Fruit fly (Drosophila melanogaster) whole organism, embryonic: Measurements from ENCODE around the gene dao.

Experiments
- Ada2b ChIP-seq: fragments of 200-800 bp; sonication (Bioruptor generic); IDR thresholded peaks from 2 replicates; pipeline ENCODE4 v1.3.6; 2022; ENCODE audit warnings: missing biosample characterization, missing genetic modification characterization
- CG10267 ChIP-seq: fragments of 200-800 bp; sonication (Bioruptor generic); optimal IDR thresholded peaks from 2 replicates; lab custom pipeline; 2018; ENCODE audit warnings: missing biosample characterization, mild to moderate bottlenecking, missing genetic modification characterization, moderate library complexity
- CG10979 ChIP-seq: fragments of 200-800 bp; sonication (Bioruptor generic); optimal IDR thresholded peaks from 2 replicates; lab custom pipeline; 2018; ENCODE audit warnings: missing biosample characterization, mild to moderate bottlenecking, missing genetic modification characterization, moderate library complexity
- CG11093 ChIP-seq: fragments of 200-800 bp; sonication (Bioruptor generic); IDR thresholded peaks from 3 replicates; pipeline ENCODE4 v1.3.6; 2022; ENCODE audit warnings: missing biosample characterization, missing genetic modification characterization
- CG12391 ChIP-seq: fragments of 200-800 bp; sonication (Bioruptor generic); optimal IDR thresholded peaks from 3 replicates; lab custom pipeline; 2018; ENCODE audit warnings: missing biosample characterization, mild to moderate bottlenecking, missing genetic modification characterization, moderate library complexity
- CG12659 ChIP-seq: fragments of 200-800 bp; sonication (Bioruptor generic); optimal IDR thresholded peaks from 3 replicates; lab custom pipeline; 2017; ENCODE audit warnings: mild to moderate bottlenecking, missing biosample characterization, missing genetic modification reagents, missing genetic modification characterization
- CG14014 ChIP-seq: fragments of 200-800 bp; sonication (Bioruptor generic); IDR thresholded peaks from 2 replicates; pipeline ENCODE4 v1.3.6; 2022; ENCODE audit warnings: missing biosample characterization, missing genetic modification characterization
- CG14965 ChIP-seq: fragments of 200-800 bp; sonication (Bioruptor generic); optimal IDR thresholded peaks from 2 replicates; lab custom pipeline; 2016; ENCODE audit warnings: missing biosample characterization, missing genetic modification characterization, borderline replicate concordance
- CG17361 ChIP-seq: fragments of 200-800 bp; sonication (Bioruptor generic); IDR thresholded peaks from 3 replicates; pipeline ENCODE4 v1.3.6; 2022; ENCODE audit warnings: missing biosample characterization, missing genetic modification characterization
- CG18011 ChIP-seq: fragments of 200-800 bp; sonication (Bioruptor generic); optimal IDR thresholded peaks from 2 replicates; lab custom pipeline; 2017; ENCODE audit warnings: missing biosample characterization, missing genetic modification characterization, mild to moderate bottlenecking, moderate library complexity, missing genotype
- CG18764 ChIP-seq: fragments of 200-800 bp; sonication (Bioruptor generic); optimal IDR thresholded peaks from 3 replicates; lab custom pipeline; 2016; ENCODE audit warnings: missing biosample characterization, missing genetic modification characterization
- CG6683 ChIP-seq: fragments of 200-800 bp; sonication (Bioruptor generic); optimal IDR thresholded peaks from 2 replicates; lab custom pipeline; 2017; ENCODE audit warnings: missing biosample characterization, mild to moderate bottlenecking, missing genetic modification characterization, missing genetic modification reagents
- CG7786 ChIP-seq: fragments of 200-800 bp; sonication (Bioruptor generic); optimal IDR thresholded peaks from 2 replicates; lab custom pipeline; 2016; ENCODE audit warnings: missing biosample characterization, missing genetic modification characterization
- CG7839 ChIP-seq: fragments of 200-800 bp; sonication (Bioruptor generic); optimal IDR thresholded peaks from 3 replicates; lab custom pipeline; 2018; ENCODE audit warnings: missing biosample characterization, mild to moderate bottlenecking, missing genetic modification characterization, moderate library complexity
- CG7928 ChIP-seq: fragments of 200-800 bp; sonication (Bioruptor generic); optimal IDR thresholded peaks from 2 replicates; lab custom pipeline; 2017; ENCODE audit warnings: missing biosample characterization, mild to moderate bottlenecking, missing genetic modification characterization
- CG9727 ChIP-seq: fragments of 200-800 bp; sonication (Bioruptor generic); optimal IDR thresholded peaks from 3 replicates; lab custom pipeline; 2017; ENCODE audit warnings: missing biosample characterization, mild to moderate bottlenecking, missing genetic modification characterization
- Dfd ChIP-seq, 2 experiments: fragments of >200 bp; optimal IDR thresholded peaks; 2 replicates each; lab custom pipeline; 2017; ENCODE audit warnings: missing biosample characterization in 2 of 2, missing genetic modification characterization in 2 of 2
- Fer1 ChIP-seq: fragments of 200-800 bp; sonication (Bioruptor generic); optimal IDR thresholded peaks from 2 replicates; lab custom pipeline; 2017; ENCODE audit warnings: missing biosample characterization, mild to moderate bottlenecking, missing genetic modification characterization
- Fer2 ChIP-seq: fragments of 200-800 bp; sonication (Bioruptor generic); optimal IDR thresholded peaks from 2 replicates; lab custom pipeline; 2018; ENCODE audit warnings: missing biosample characterization, mild to moderate bottlenecking, missing genetic modification characterization, moderate library complexity
- Hey ChIP-seq: fragments of 200-800 bp; sonication (Bioruptor generic); optimal IDR thresholded peaks from 3 replicates; lab custom pipeline; 2018; ENCODE audit warnings: missing biosample characterization, mild to moderate bottlenecking, missing genetic modification characterization
- Hmr ChIP-seq: fragments of 200-800 bp; sonication (Bioruptor generic); optimal IDR thresholded peaks from 3 replicates; lab custom pipeline; 2017; ENCODE audit warnings: mild to moderate bottlenecking, missing biosample characterization, missing genetic modification reagents, missing genetic modification characterization
- Hr39 ChIP-seq: fragments of >200 bp; optimal IDR thresholded peaks from 2 replicates; lab custom pipeline; 2017
- Jarid2 ChIP-seq: fragments of 200-800 bp; sonication (Bioruptor generic); optimal IDR thresholded peaks from 3 replicates; lab custom pipeline; 2017; ENCODE audit warnings: mild to moderate bottlenecking, missing biosample characterization, missing genetic modification reagents, missing genetic modification characterization
- Meics ChIP-seq: fragments of 200-800 bp; sonication (Bioruptor generic); optimal IDR thresholded peaks from 2 replicates; lab custom pipeline; 2017; ENCODE audit warnings: missing biosample characterization, mild to moderate bottlenecking, missing genetic modification characterization
- Optix ChIP-seq: fragments of 200-800 bp; sonication (Bioruptor generic); IDR thresholded peaks from 3 replicates; pipeline ENCODE4 v1.3.6; 2022; ENCODE audit warnings: missing biosample characterization, missing genetic modification characterization
- PHDP ChIP-seq: fragments of 200-800 bp; sonication (Bioruptor generic); optimal IDR thresholded peaks from 3 replicates; lab custom pipeline; 2018; ENCODE audit warnings: missing biosample characterization, mild to moderate bottlenecking, missing genetic modification characterization, moderate library complexity
- Sry-δ ChIP-seq: fragments of 200-800 bp; sonication (Bioruptor generic); optimal IDR thresholded peaks from 2 replicates; lab custom pipeline; 2016; ENCODE audit warnings: missing biosample characterization, missing genetic modification characterization
- ap ChIP-seq: fragments of 200-800 bp; sonication (Bioruptor generic); IDR thresholded peaks from 2 replicates; pipeline ENCODE4 v1.3.6; 2022; ENCODE audit warnings: missing biosample characterization, missing genetic modification characterization
- ato ChIP-seq: fragments of 200-800 bp; sonication (Bioruptor generic); IDR thresholded peaks from 2 replicates; pipeline ENCODE4 v1.3.6; 2022; ENCODE audit warnings: missing biosample characterization, missing genetic modification characterization; ENCODE audit not compliant: partially characterized antibody
- cad ChIP-seq: fragments of >200 bp; optimal IDR thresholded peaks from 2 replicates; lab custom pipeline; 2017; ENCODE audit warnings: missing biosample characterization, missing genetic modification characterization
- ci ChIP-seq: fragments of 200-800 bp; sonication (Bioruptor generic); IDR thresholded peaks from 3 replicates; pipeline ENCODE4 v1.3.6; 2022; ENCODE audit warnings: missing biosample characterization, missing genetic modification characterization
- dan ChIP-seq: fragments of 200-800 bp; sonication (Bioruptor generic); IDR thresholded peaks from 2 replicates; pipeline ENCODE4 v1.3.6; 2022; ENCODE audit warnings: missing biosample characterization, missing genetic modification characterization
- dimm ChIP-seq: fragments of 200-800 bp; sonication (Bioruptor generic); IDR thresholded peaks from 2 replicates; pipeline ENCODE4 v1.3.6; 2022; ENCODE audit warnings: missing biosample characterization, missing genetic modification characterization
- disco-r ChIP-seq: fragments of 200-800 bp; sonication (Bioruptor generic); optimal IDR thresholded peaks from 2 replicates; lab custom pipeline; 2016; ENCODE audit warnings: missing biosample characterization, missing genetic modification characterization
- dm ChIP-seq: fragments of 200-800 bp; sonication (Bioruptor generic); optimal IDR thresholded peaks from 3 replicates; lab custom pipeline; 2016; ENCODE audit warnings: missing biosample characterization, missing genetic modification characterization
- ftz-f1 ChIP-seq: fragments of 200-800 bp; sonication (Bioruptor generic); optimal IDR thresholded peaks from 2 replicates; lab custom pipeline; 2016; ENCODE audit warnings: missing biosample characterization, missing genetic modification characterization
- gcm ChIP-seq: fragments of 200-800 bp; sonication (Bioruptor generic); optimal IDR thresholded peaks from 2 replicates; lab custom pipeline; 2019; ENCODE audit warnings: missing biosample characterization, mild to moderate bottlenecking, missing genetic modification characterization, moderate library complexity
- her ChIP-seq: fragments of 200-800 bp; sonication (Bioruptor generic); optimal IDR thresholded peaks from 2 replicates; lab custom pipeline; 2016; ENCODE audit warnings: missing biosample characterization, missing genetic modification characterization
- kah ChIP-seq: fragments of 200-800 bp; sonication (Bioruptor generic); optimal IDR thresholded peaks from 2 replicates; lab custom pipeline; 2018; ENCODE audit warnings: missing biosample characterization, mild to moderate bottlenecking, missing genetic modification characterization
- mam ChIP-seq: fragments of 200-800 bp; sonication (Bioruptor generic); optimal IDR thresholded peaks from 3 replicates; lab custom pipeline; 2016; ENCODE audit warnings: missing biosample characterization, missing genetic modification characterization
- mld ChIP-seq: fragments of 200-800 bp; sonication (Bioruptor generic); IDR thresholded peaks from 3 replicates; pipeline ENCODE4 v1.3.6; 2022; ENCODE audit warnings: missing biosample characterization, missing genetic modification characterization; ENCODE audit not compliant: partially characterized antibody
- onecut ChIP-seq: fragments of 200-800 bp; sonication (Bioruptor generic); IDR thresholded peaks from 2 replicates; pipeline ENCODE4 v1.3.6; 2022; ENCODE audit warnings: missing biosample characterization, missing genetic modification characterization
- pan ChIP-seq, 4 experiments: fragments of >200 bp in 3 of 4; fragments of 200-800 bp in 1 of 4; sonication (Bioruptor generic) in 1 of 4; optimal IDR thresholded peaks in 3 of 4; IDR thresholded peaks in 1 of 4; 2 replicates each; pipeline versions ENCODE4 v1.3.6 to Lab custom; 2017 to 2022; ENCODE audit warnings: missing biosample characterization in 2 of 4, missing genetic modification characterization in 2 of 4, mixed read lengths in 1 of 4
- pb ChIP-seq: fragments of 200-800 bp; sonication (Bioruptor generic); optimal IDR thresholded peaks from 3 replicates; lab custom pipeline; 2016; ENCODE audit warnings: missing biosample characterization, missing genetic modification characterization
- pho ChIP-seq: fragments of 200-800 bp; sonication (Bioruptor generic); optimal IDR thresholded peaks from 2 replicates; lab custom pipeline; 2016; ENCODE audit warnings: missing biosample characterization, missing genetic modification characterization
- sd ChIP-seq: fragments of 200-800 bp; sonication (Bioruptor generic); optimal IDR thresholded peaks from 3 replicates; lab custom pipeline; 2018; ENCODE audit warnings: missing biosample characterization, mild to moderate bottlenecking, missing genetic modification characterization, moderate library complexity
- sens-2 ChIP-seq: fragments of 200-800 bp; sonication (Bioruptor generic); IDR thresholded peaks from 2 replicates; pipeline ENCODE4 v1.3.6; 2022; ENCODE audit warnings: missing biosample characterization, missing genetic modification characterization
- slbo ChIP-seq: fragments of 200-800 bp; sonication (Bioruptor generic); IDR thresholded peaks from 2 replicates; pipeline ENCODE4 v1.3.6; 2022; ENCODE audit warnings: missing biosample characterization, missing genetic modification characterization
- wdn ChIP-seq: fragments of 200-800 bp; sonication (Bioruptor generic); IDR thresholded peaks from 2 replicates; pipeline ENCODE4 v1.3.6; 2022; ENCODE audit warnings: missing biosample characterization, missing genetic modification characterization
- zen2 ChIP-seq: fragments of 200-800 bp; sonication (Bioruptor generic); IDR thresholded peaks from 3 replicates; pipeline ENCODE4 v1.3.6; 2022; ENCODE audit warnings: missing biosample characterization, missing genetic modification characterization; ENCODE audit not compliant: partially characterized antibody

The dao gene

DNA sequence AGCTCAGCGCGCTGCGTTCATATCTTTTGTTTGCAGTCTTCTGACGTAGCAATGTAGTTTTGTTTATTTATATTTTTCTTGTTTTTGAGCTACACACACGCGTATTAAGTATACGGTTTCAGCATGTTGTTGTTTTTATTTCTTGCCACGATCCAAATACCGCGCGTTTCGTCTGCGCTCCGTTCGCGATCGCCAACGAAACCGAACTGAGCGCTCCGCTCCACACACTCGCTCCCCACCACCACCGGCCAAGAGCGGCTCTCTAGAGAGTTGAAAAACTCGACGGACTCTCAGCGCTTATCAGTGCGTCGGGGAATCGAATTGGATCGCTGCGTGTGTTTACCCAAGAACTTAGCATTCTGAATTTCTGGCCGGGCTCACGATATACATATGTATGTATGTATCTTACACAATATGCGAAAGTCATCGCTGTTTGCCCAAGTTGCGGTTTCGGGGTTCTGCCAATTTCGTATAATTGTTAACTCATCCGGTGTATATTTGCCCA lies 15.9 kb downstream of the dao start, which contains the start of gene yuri (continued):
- TF ChIP-seq pan (optimal IDR thresholded peaks at IDR 0.05; lab: Kevin White, UChicago): no peak
- peak in 1 of 2 experiments; percentile 42 for TF ChIP-seq pan (GFP tag; optimal IDR thresholded peaks at IDR 0.05 in 1 of 2, IDR thresholded peaks at IDR 0.05 in 1 of 2)
- TF ChIP-seq Dfd (GFP tag; optimal IDR thresholded peaks at IDR 0.05; lab: Kevin White, UChicago): no peak
- TF ChIP-seq dm (GFP tag; lab: Kevin White, UChicago): peak; percentile 46
- no peak for TF ChIP-seq dimm (GFP tag; lab: Robert Waterston, UW)
- TF ChIP-seq CG10979 (tag; lab: Kevin White, UChicago): peak; percentile 26
- TF ChIP-seq pho: peak; percentile 20
- peak; percentile 54 for TF ChIP-seq gcm (GFP tag; lab: Kevin White, UChicago)
- TF ChIP-seq mld (GFP tag; lab: Robert Waterston, UW): 0 out of 3 replicates have a peak, but pooled peaks have one; percentile 18
- no peak for TF ChIP-seq Hey (tag; lab: Kevin White, UChicago)
- TF ChIP-seq CG9727: peak; percentile 36
- TF ChIP-seq ato (GFP tag; lab: Robert Waterston, UW): no peak
- peak; percentile 62 for TF ChIP-seq ftz-f1 (GFP tag; lab: Kevin White, UChicago)
- peak; percentile 33; the same call in 1 of the 2 replicates for TF ChIP-seq slbo
- peak; percentile 80 for TF ChIP-seq ci
- no peak for TF ChIP-seq CG14965 (GFP tag; lab: Kevin White, UChicago)
- TF ChIP-seq disco-r (GFP tag; lab: Kevin White, UChicago): no peak
- peak; percentile 72 for TF ChIP-seq Fer1 (GFP tag; lab: Kevin White, UChicago)
- no peak for TF ChIP-seq Fer2 (tag; lab: Kevin White, UChicago)
- TF ChIP-seq zen2 (GFP tag; lab: Robert Waterston, UW): 0 out of 3 replicates have a peak, but pooled peaks have one; percentile 70
- TF ChIP-seq CG6683: peak; percentile 34
- TF ChIP-seq her (GFP tag; lab: Kevin White, UChicago): no peak
- peak; percentile 16 for TF ChIP-seq CG7786 (GFP tag; lab: Kevin White, UChicago)
- no peak for TF ChIP-seq CG17361 (GFP tag; lab: Robert Waterston, UW)
- peak; percentile 38 for TF ChIP-seq pb
- peak; percentile 34 for TF ChIP-seq Meics (GFP tag; lab: Kevin White, UChicago)
- no peak for TF ChIP-seq Optix (GFP tag; lab: Robert Waterston, UW)
- TF ChIP-seq CG18764 (GFP tag; lab: Kevin White, UChicago): no peak
- TF ChIP-seq dan (GFP tag; lab: Robert Waterston, UW): no peak
- no peak for TF ChIP-seq cad (GFP tag; lab: Kevin White, UChicago)
- no peak for TF ChIP-seq CG11093 (GFP tag; lab: Robert Waterston, UW)
- 0 out of 2 replicates have a peak, but pooled peaks have one; percentile 39 for TF ChIP-seq wdn (GFP tag; lab: Robert Waterston, UW)
- TF ChIP-seq mam (GFP tag; lab: Kevin White, UChicago): no peak
- no peak for TF ChIP-seq CG18011 (GFP tag; lab: Kevin White, UChicago)
- peak; percentile 70 for TF ChIP-seq sd (tag; lab: Kevin White, UChicago)
- no peak for TF ChIP-seq Hr39 (lab: Kevin White, UChicago)
- TF ChIP-seq Sry-δ: no peak
- TF ChIP-seq CG12659 (GFP tag; lab: Kevin White, UChicago): peak; percentile 28
- peak; percentile 10 for TF ChIP-seq CG12391
- peak; percentile 61 for TF ChIP-seq onecut (GFP tag; lab: Robert Waterston, UW)
- no peak for TF ChIP-seq CG7839 (tag; lab: Kevin White, UChicago)
- TF ChIP-seq Hmr (GFP tag; lab: Kevin White, UChicago): peak; percentile 65
- TF ChIP-seq kah (GFP tag; lab: Kevin White, UChicago): peak; percentile 66
- peak; percentile 27 for TF ChIP-seq CG7928 (GFP tag; lab: Kevin White, UChicago)
- TF ChIP-seq sens-2: no peak
- no peak for TF ChIP-seq ap
- peak; percentile 98 for TF ChIP-seq Jarid2 (GFP tag; lab: Kevin White, UChicago)
- TF ChIP-seq CG14014 (GFP tag; lab: Robert Waterston, UW): peak; percentile 51; the same call in 1 of the 2 replicates
- TF ChIP-seq PHDP: peak; percentile 67
- no peak for TF ChIP-seq Ada2b (GFP tag; lab: Robert Waterston, UW)
- TF ChIP-seq CG10267 (tag; lab: Kevin White, UChicago): peak; percentile 12
